Worm (Caenorhabditis elegans) whole organism, L2 larva: ENCODE measurements around the gene M05D6.3.

ENCODE experiments used
- C34F6.9 ChIP-seq: fragments of 150-350 bp; optimal IDR thresholded peaks from 2 replicates; lab custom pipeline; 2014; ENCODE audit warnings: missing biosample characterization, missing genetic modification characterization
- F13H6.1 ChIP-seq: sonication (generic microtip); optimal IDR thresholded peaks from 2 replicates; lab custom pipeline; 2016; ENCODE audit warnings: missing genetic modification characterization, missing compliant biosample characterization
- R02D3.7 ChIP-seq: fragments of 150-350 bp; optimal IDR thresholded peaks from 2 replicates; lab custom pipeline; 2014; ENCODE audit warnings: missing biosample characterization, missing genetic modification characterization
- Y55F3AM.14 ChIP-seq: fragments of 200-800 bp; sonication (Bioruptor generic); optimal IDR thresholded peaks from 2 replicates; lab custom pipeline; 2018; ENCODE audit warnings: mild to moderate bottlenecking, missing genetic modification characterization, missing compliant biosample characterization
- ama-1 ChIP-seq: fragments of 150-350 bp; optimal IDR thresholded peaks from 2 replicates; lab custom pipeline; 2018; ENCODE audit warnings: inconsistent platforms
- blmp-1 ChIP-seq: sonication (generic microtip); optimal IDR thresholded peaks from 2 replicates; lab custom pipeline; 2017; ENCODE audit warnings: missing genetic modification characterization, mild to moderate bottlenecking, missing compliant biosample characterization, antibody characterized with exemption, moderate library complexity; ENCODE audit not compliant: insufficient read depth
- ceh-82 ChIP-seq: fragments of 150-350 bp; optimal IDR thresholded peaks from 2 replicates; lab custom pipeline; 2014; ENCODE audit warnings: missing biosample characterization, missing genetic modification characterization
- crh-2 ChIP-seq: sonication (generic microtip); optimal IDR thresholded peaks from 2 replicates; lab custom pipeline; 2017; ENCODE audit warnings: missing biosample characterization, missing genetic modification characterization
- dmd-4 ChIP-seq: sonication (generic microtip); optimal IDR thresholded peaks from 2 replicates; lab custom pipeline; 2017; ENCODE audit warnings: missing biosample characterization, missing genetic modification characterization
- egl-27 ChIP-seq: sonication (generic microtip); optimal IDR thresholded peaks from 3 replicates; lab custom pipeline; 2017; ENCODE audit warnings: missing biosample characterization, missing genetic modification reagents, missing genetic modification characterization
- elt-1 ChIP-seq: fragments of 150-350 bp; optimal IDR thresholded peaks from 2 replicates; lab custom pipeline; 2014; ENCODE audit warnings: missing biosample characterization, missing genetic modification characterization
- elt-3 ChIP-seq: sonication (generic microtip); optimal IDR thresholded peaks from 2 replicates; lab custom pipeline; 2017; ENCODE audit warnings: missing biosample characterization, missing genetic modification characterization
- fos-1 ChIP-seq: fragments of 150-350 bp; optimal IDR thresholded peaks from 2 replicates; lab custom pipeline; 2014; ENCODE audit warnings: missing biosample characterization, missing genetic modification characterization
- gmeb-1 ChIP-seq: fragments of 150-350 bp; optimal IDR thresholded peaks from 2 replicates; lab custom pipeline; 2014; ENCODE audit warnings: missing biosample characterization, missing genetic modification characterization
- lin-11 ChIP-seq: fragments of 150-350 bp; sonication (generic microtip); optimal IDR thresholded peaks from 2 replicates; lab custom pipeline; 2014; ENCODE audit warnings: missing biosample characterization, missing genetic modification characterization, inconsistent platforms, mixed read lengths
- lin-13 ChIP-seq: fragments of 150-350 bp; optimal IDR thresholded peaks from 2 replicates; lab custom pipeline; 2014; ENCODE audit warnings: missing biosample characterization, missing genetic modification reagents, missing genetic modification characterization
- lin-39 ChIP-seq: fragments of 150-350 bp; optimal IDR thresholded peaks from 2 replicates; lab custom pipeline; 2014; ENCODE audit warnings: missing biosample characterization, missing genetic modification reagents, missing genetic modification characterization
- lsy-2 ChIP-seq, 2 experiments: fragments of 150-350 bp in 1 of 2; sonication (generic microtip) in 1 of 2; optimal IDR thresholded peaks; 2 replicates each; lab custom pipeline; 2014 to 2017; ENCODE audit warnings: missing biosample characterization in 2 of 2, missing genetic modification characterization in 2 of 2
- mdl-1 ChIP-seq, 2 experiments: fragments of 150-350 bp in 1 of 2; sonication (generic microtip) in 1 of 2; optimal IDR thresholded peaks; 2 replicates each; lab custom pipeline; 2017; ENCODE audit warnings: missing biosample characterization in 2 of 2, missing genetic modification characterization in 2 of 2
- nhr-12 ChIP-seq: fragments of 150-350 bp; optimal IDR thresholded peaks from 2 replicates; lab custom pipeline; 2014; ENCODE audit warnings: missing biosample characterization, missing genetic modification characterization
- nhr-129 ChIP-seq: fragments of 150-350 bp; optimal IDR thresholded peaks from 2 replicates; lab custom pipeline; 2014; ENCODE audit warnings: missing biosample characterization, missing genetic modification characterization
- nhr-21 ChIP-seq: fragments of 150-350 bp; optimal IDR thresholded peaks from 2 replicates; lab custom pipeline; 2014; ENCODE audit warnings: missing biosample characterization, missing genetic modification characterization
- nhr-237 ChIP-seq: fragments of 150-350 bp; optimal IDR thresholded peaks from 2 replicates; lab custom pipeline; 2014; ENCODE audit warnings: missing biosample characterization, missing genetic modification characterization
- nhr-77 ChIP-seq: fragments of 150-350 bp; optimal IDR thresholded peaks from 2 replicates; lab custom pipeline; 2014; ENCODE audit warnings: missing biosample characterization, missing genetic modification characterization
- skn-1 ChIP-seq: sonication (generic microtip); optimal IDR thresholded peaks from 2 replicates; lab custom pipeline; 2017; ENCODE audit warnings: missing biosample characterization, missing genetic modification characterization
- sma-3 ChIP-seq: sonication (generic microtip); optimal IDR thresholded peaks from 2 replicates; lab custom pipeline; 2016; ENCODE audit warnings: missing genetic modification reagents, missing genetic modification characterization, missing compliant biosample characterization
- sma-9 ChIP-seq, 2 experiments: fragments of 150-350 bp in 1 of 2; sonication (generic microtip) in 1 of 2; optimal IDR thresholded peaks; 2 replicates each; lab custom pipeline; 2014 to 2016; ENCODE audit warnings: missing genetic modification characterization in 2 of 2, mild to moderate bottlenecking in 1 of 2, missing biosample characterization in 1 of 2, missing compliant biosample characterization in 1 of 2, missing genetic modification reagents in 1 of 2, moderate library complexity in 1 of 2
- unc-39 ChIP-seq: fragments of 150-350 bp; optimal IDR thresholded peaks from 2 replicates; lab custom pipeline; 2014; ENCODE audit warnings: missing biosample characterization, missing genetic modification characterization
- unc-55 ChIP-seq: fragments of 150-350 bp; sonication (generic microtip); optimal IDR thresholded peaks from 3 replicates; lab custom pipeline; 2014; ENCODE audit warnings: missing biosample characterization, missing genetic modification reagents, missing genetic modification characterization
- unc-62 ChIP-seq: fragments of 150-350 bp; optimal IDR thresholded peaks from 2 replicates; lab custom pipeline; 2014; ENCODE audit warnings: missing biosample characterization, missing genetic modification reagents, missing genetic modification characterization
- zag-1 ChIP-seq: fragments of 150-350 bp; optimal IDR thresholded peaks from 2 replicates; lab custom pipeline; 2014; ENCODE audit warnings: missing biosample characterization, missing genetic modification characterization
- ztf-11 ChIP-seq: sonication (generic microtip); optimal IDR thresholded peaks from 2 replicates; lab custom pipeline; 2017; ENCODE audit warnings: missing biosample characterization, missing genetic modification characterization

Gene M05D6.3

DNA sequence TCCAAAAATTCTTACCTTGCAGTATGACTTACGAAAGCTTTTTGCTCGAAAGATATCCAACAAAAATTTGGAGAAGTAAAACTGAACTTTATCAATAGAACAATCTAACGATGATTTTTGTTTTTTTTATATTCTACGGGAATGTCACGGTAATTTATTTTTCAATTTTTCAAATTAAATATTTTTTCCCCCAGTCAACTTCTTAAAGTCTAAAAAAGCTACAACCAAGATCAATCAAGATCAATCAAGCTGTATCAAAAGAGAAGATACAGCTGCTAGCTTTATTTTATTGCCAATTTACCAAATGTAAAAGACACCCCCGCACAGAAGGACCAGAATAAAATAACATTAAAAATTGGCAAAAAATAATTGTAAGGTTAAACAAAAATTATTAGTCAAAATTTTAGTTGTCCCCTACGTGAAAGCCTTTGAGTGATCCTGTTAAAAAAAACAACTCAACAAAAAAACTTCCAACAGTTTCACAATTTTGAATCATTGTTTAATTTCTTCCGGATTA lies at the start of gene M05D6.3, which contains the start of gene M05D6.1:
Gene M05D6.3, plus strand, starts transcription at position 467 of the 517 bp plus-strand sequence.
Gene M05D6.1, minus strand, starts transcription at position 101 of the 517 bp plus-strand sequence.
- TF ChIP-seq elt-3 (no peak), Y55F3AM.14 (no peak), sma-3 (GFP tag; lab: Kevin White, UChicago) (no peak), unc-62 (GFP tag; lab: Kevin White, UChicago) (no peak), unc-55 (GFP tag; lab: Kevin White, UChicago) (no peak), gmeb-1 (tag; lab: Kevin White, UChicago) (no peak), sma-9 (GFP tag; optimal IDR thresholded peaks at IDR 0.05; lab: Kevin White, UChicago) (no peak), sma-9 (tag; optimal IDR thresholded peaks at IDR 0.05; lab: Kevin White, UChicago) (no peak), ceh-82 (no peak), egl-27 (tag; lab: Kevin White, UChicago) (no peak), nhr-21 (tag; lab: Kevin White, UChicago) (no peak), R02D3.7 (tag; lab: Kevin White, UChicago) (no peak), nhr-12 (tag; lab: Kevin White, UChicago) (no peak)

ce11 chrII:8428758-8428946 lies 46.9 kb upstream of the M05D6.3 start, which contains the start of gene F14E5.2:
Gene F14E5.2, minus strand, starts transcription at chrII:8428858.
- no peak for TF ChIP-seq nhr-12 (tag; lab: Kevin White, UChicago)
- no peak for TF ChIP-seq zag-1 (tag; lab: Kevin White, UChicago)
- TF ChIP-seq sma-9 (GFP tag; optimal IDR thresholded peaks at IDR 0.05; lab: Kevin White, UChicago): no peak
- no peak for TF ChIP-seq sma-9 (tag; optimal IDR thresholded peaks at IDR 0.05; lab: Kevin White, UChicago)
- no peak for TF ChIP-seq F13H6.1 (tag; lab: Kevin White, UChicago)
- TF ChIP-seq lin-39: no peak
- TF ChIP-seq skn-1 (tag; lab: Kevin White, UChicago): no peak

DNA sequence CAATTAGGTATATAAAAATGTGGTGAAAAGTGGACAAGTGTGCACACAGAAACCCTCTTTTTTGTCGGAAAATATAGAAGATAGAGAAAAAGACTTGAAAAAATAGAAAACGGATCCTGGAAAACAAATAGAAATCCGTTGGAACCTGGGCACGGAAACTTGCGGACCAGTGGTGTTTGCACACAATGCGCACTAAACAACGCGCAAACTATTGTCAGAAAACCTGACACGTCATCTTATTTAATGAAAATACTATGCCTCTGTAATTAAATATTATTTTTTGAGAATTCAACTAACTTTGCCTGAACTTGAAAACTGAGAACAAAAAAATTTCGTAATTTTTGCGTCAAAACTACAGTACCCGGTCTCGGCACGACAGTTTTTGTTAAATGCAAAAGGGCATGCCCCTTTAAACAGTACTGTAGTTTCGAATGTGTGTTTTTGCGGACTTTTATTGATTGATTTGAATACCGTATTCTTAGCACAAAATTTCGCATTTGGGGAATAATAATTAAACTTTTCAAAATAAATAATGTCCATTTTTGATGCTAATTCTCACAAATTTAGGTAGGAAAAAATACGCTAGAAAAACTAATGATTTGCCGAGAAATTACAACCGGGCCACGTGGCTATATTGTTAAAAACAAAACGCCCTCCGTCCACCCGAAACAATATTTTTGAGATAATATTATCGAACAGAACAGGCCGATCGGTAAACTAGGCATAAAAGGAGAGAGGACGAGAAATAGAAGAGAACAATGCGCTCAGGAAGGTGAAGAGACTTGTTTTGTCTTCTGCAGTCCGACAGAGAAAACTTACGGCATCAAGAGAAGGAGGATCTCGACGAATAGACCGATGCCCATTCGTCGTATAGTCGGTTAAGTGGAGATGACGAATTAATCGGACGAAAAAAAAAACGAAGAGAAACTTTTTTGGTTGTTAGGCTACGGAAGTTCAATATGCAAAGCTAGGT lies 46.3 kb upstream of the M05D6.3 start:
- no peak for TF ChIP-seq fos-1
- TF ChIP-seq nhr-77 (tag; lab: Kevin White, UChicago): no peak
- peak; percentile 1 for TF ChIP-seq sma-3 (GFP tag; lab: Kevin White, UChicago)
- TF ChIP-seq mdl-1 (tag; optimal IDR thresholded peaks at IDR 0.05; lab: Kevin White, UChicago): no peak
- TF ChIP-seq lin-11 (tag; lab: Kevin White, UChicago): no peak
- no peak for TF ChIP-seq elt-1 (tag; lab: Kevin White, UChicago)
- TF ChIP-seq blmp-1 (tag; lab: Kevin White, UChicago): no peak
- peak; percentile 37 for TF ChIP-seq nhr-129 (tag; lab: Kevin White, UChicago)
- peak; percentile 45 for TF ChIP-seq unc-55 (GFP tag; lab: Kevin White, UChicago)
- no peak for TF ChIP-seq gmeb-1 (tag; lab: Kevin White, UChicago)
- no peak for TF ChIP-seq R02D3.7 (tag; lab: Kevin White, UChicago)
- TF ChIP-seq lsy-2 (tag; optimal IDR thresholded peaks at IDR 0.05; lab: Kevin White, UChicago): peak in 1 of 2 experiments; percentile 60
- peak; percentile 39 for TF ChIP-seq crh-2 (tag; lab: Kevin White, UChicago)
- peak; percentile 26 for TF ChIP-seq C34F6.9 (tag; lab: Kevin White, UChicago)

DNA sequence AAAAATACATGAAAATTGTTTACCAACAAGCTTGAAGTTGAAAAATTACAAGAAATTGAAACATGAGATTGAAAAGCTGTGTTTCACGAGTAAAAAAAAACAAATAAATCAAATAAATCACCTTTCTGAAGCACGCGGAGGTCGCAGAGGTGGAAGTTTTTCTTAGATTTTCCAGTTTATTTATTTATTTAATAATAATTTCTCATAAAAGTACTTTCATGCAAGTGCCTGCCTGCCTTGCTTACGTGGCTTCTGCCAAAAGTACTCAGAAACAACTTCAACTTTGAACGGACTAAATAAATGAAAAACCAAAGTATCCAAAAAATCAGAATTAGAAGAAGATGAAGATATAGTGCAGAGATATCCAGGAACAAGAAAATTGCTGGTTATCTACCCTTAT lies 43.6 kb upstream of the M05D6.3 start, which contains the start of gene acp-2:
Gene acp-2, minus strand, starts transcription at position 101 of the 400 bp plus-strand sequence.
- TF ChIP-seq nhr-129 (tag; lab: Kevin White, UChicago): no peak
- TF ChIP-seq skn-1 (tag; lab: Kevin White, UChicago): no peak
- no peak for TF ChIP-seq dmd-4
- no peak for TF ChIP-seq nhr-237 (tag; lab: Kevin White, UChicago)
- TF ChIP-seq nhr-21 (tag; lab: Kevin White, UChicago): no peak
- no peak for TF ChIP-seq lin-13 (GFP tag; lab: Kevin White, UChicago)
- TF ChIP-seq ama-1 (lab: Kevin White, UChicago): no peak
- no peak for TF ChIP-seq unc-39 (tag; lab: Kevin White, UChicago)
- TF ChIP-seq ztf-11 (tag; lab: Kevin White, UChicago): no peak
- no peak for TF ChIP-seq F13H6.1 (tag; lab: Kevin White, UChicago)
